Fruit fly (Drosophila melanogaster) whole organism, pupa: ENCODE data around the gene ed.
A peak's percentile ranks its signal among the peaks of the same experiment; 100 is the strongest.

Experiments
- CG10348 ChIP-seq: fragments of 200-800 bp; sonication (Bioruptor generic); IDR thresholded peaks from 2 replicates; pipeline ENCODE4 v1.3.6; 2022; ENCODE audit warnings: missing biosample characterization, missing genetic modification characterization
- CG12605 ChIP-seq: fragments of 200-800 bp; sonication (Bioruptor generic); IDR thresholded peaks from 2 replicates; pipeline ENCODE4 v1.3.6; 2022; ENCODE audit warnings: missing biosample characterization, missing genetic modification characterization
- CG13204 ChIP-seq: fragments of 200-800 bp; sonication (Bioruptor generic); optimal IDR thresholded peaks from 2 replicates; lab custom pipeline; 2018; ENCODE audit warnings: missing biosample characterization, mild to moderate bottlenecking, missing genetic modification characterization, moderate library complexity
- CG14655 ChIP-seq: fragments of 200-800 bp; sonication (Bioruptor generic); optimal IDR thresholded peaks from 3 replicates; lab custom pipeline; 2017; ENCODE audit warnings: mild to moderate bottlenecking, missing biosample characterization, missing genetic modification reagents, missing genetic modification characterization
- CG15710 ChIP-seq: fragments of 200-800 bp; sonication (Bioruptor generic); optimal IDR thresholded peaks from 2 replicates; lab custom pipeline; 2018; ENCODE audit warnings: missing biosample characterization, mild to moderate bottlenecking, missing genetic modification characterization, moderate library complexity
- CG17806 ChIP-seq: fragments of 200-800 bp; sonication (Bioruptor generic); optimal IDR thresholded peaks from 2 replicates; lab custom pipeline; 2018; ENCODE audit warnings: missing biosample characterization, mild to moderate bottlenecking, missing genetic modification characterization, moderate library complexity
- CG32121 ChIP-seq: fragments of 200-800 bp; sonication (Bioruptor generic); IDR thresholded peaks from 2 replicates; pipeline ENCODE4 v1.3.6; 2022; ENCODE audit warnings: missing biosample characterization, missing genetic modification characterization
- CG34367 ChIP-seq: fragments of 200-800 bp; sonication (Bioruptor generic); optimal IDR thresholded peaks from 2 replicates; lab custom pipeline; 2018; ENCODE audit warnings: missing biosample characterization, mild to moderate bottlenecking, missing genetic modification characterization
- CG4496 ChIP-seq: fragments of 200-800 bp; sonication (Bioruptor generic); IDR thresholded peaks from 3 replicates; pipeline ENCODE4 v1.3.6; 2022; ENCODE audit warnings: missing biosample characterization, missing genetic modification characterization
- CG8159 ChIP-seq: fragments of 200-800 bp; sonication (Bioruptor generic); optimal IDR thresholded peaks from 3 replicates; lab custom pipeline; 2018; ENCODE audit warnings: missing biosample characterization, mild to moderate bottlenecking, missing genetic modification characterization, moderate library complexity
- CG8301 ChIP-seq: fragments of 200-800 bp; sonication (Bioruptor generic); optimal IDR thresholded peaks from 2 replicates; lab custom pipeline; 2018; ENCODE audit warnings: missing biosample characterization, mild to moderate bottlenecking, missing genetic modification characterization
- CG9948 ChIP-seq: fragments of 200-800 bp; sonication (Bioruptor generic); optimal IDR thresholded peaks from 2 replicates; lab custom pipeline; 2018; ENCODE audit warnings: missing biosample characterization, mild to moderate bottlenecking, missing genetic modification characterization, moderate library complexity
- D1 ChIP-seq: fragments of 200-800 bp; sonication (Bioruptor generic); optimal IDR thresholded peaks from 2 replicates; lab custom pipeline; 2018; ENCODE audit warnings: missing biosample characterization, mild to moderate bottlenecking, missing genetic modification characterization, moderate library complexity
- EcR ChIP-seq: fragments of 200-800 bp; sonication (Bioruptor generic); optimal IDR thresholded peaks from 3 replicates; lab custom pipeline; 2019; ENCODE audit warnings: missing biosample characterization, missing genetic modification characterization, mild to moderate bottlenecking, moderate library complexity, missing genetic modification reagents
- Ets98B ChIP-seq: fragments of 200-800 bp; sonication (Bioruptor generic); IDR thresholded peaks from 2 replicates; pipeline ENCODE4 v1.3.6; 2022; ENCODE audit warnings: missing biosample characterization, missing genetic modification characterization
- Pif1A ChIP-seq: fragments of 200-800 bp; sonication (Bioruptor generic); optimal IDR thresholded peaks from 3 replicates; lab custom pipeline; 2016; ENCODE audit warnings: missing biosample characterization, missing genetic modification characterization
- Pif1B ChIP-seq: fragments of 200-800 bp; sonication (Bioruptor generic); optimal IDR thresholded peaks from 3 replicates; lab custom pipeline; 2016; ENCODE audit warnings: missing biosample characterization, missing genetic modification characterization
- Snoo ChIP-seq: fragments of 200-800 bp; sonication (Bioruptor generic); optimal IDR thresholded peaks from 3 replicates; lab custom pipeline; 2017; ENCODE audit warnings: missing biosample characterization, mild to moderate bottlenecking, missing genetic modification characterization, inconsistent platforms
- fd96Ca ChIP-seq: fragments of 200-800 bp; sonication (Bioruptor generic); IDR thresholded peaks from 3 replicates; pipeline ENCODE4 v1.3.6; 2022; ENCODE audit warnings: missing biosample characterization, missing genetic modification characterization
- gl ChIP-seq: fragments of 200-800 bp; sonication (Bioruptor generic); optimal IDR thresholded peaks from 2 replicates; lab custom pipeline; 2018; ENCODE audit warnings: missing biosample characterization, mild to moderate bottlenecking, missing genetic modification characterization
- rn ChIP-seq: fragments of 200-800 bp; sonication (Bioruptor generic); IDR thresholded peaks from 2 replicates; pipeline ENCODE4 v1.3.6; 2022; ENCODE audit warnings: missing biosample characterization, missing genetic modification characterization

Gene ed

DNA sequence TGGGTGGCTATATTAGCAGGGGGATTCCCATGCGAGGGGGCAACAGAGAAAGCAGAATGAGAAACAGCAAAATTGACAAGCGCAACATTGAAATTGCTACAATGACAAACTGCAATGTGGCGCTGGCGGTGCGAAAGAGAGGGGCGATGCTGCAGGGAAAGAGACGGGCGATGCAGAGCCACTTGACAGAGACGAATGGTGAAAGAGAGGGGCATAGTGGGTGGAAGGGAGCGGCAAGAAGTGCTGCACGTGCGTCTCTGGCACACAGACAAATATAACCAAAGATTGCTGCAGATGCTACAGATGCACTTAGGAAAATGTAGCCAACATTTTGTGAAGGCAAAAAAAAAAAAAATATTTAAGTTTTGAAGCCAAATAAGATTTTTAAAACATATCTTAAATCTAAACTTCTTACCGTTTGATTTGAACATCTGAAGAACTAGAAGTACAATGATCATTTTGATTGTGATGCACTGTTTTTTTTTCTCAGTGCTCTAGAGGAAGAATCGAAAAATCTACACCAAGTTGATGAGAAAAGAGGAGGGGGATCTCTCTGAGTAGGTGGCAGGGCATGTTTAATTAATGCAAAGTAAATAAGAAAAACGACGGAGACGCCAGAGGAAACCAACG is 14.1 kb downstream of the ed start:
- TF ChIP-seq Snoo (tag; lab: Kevin White, UChicago) (peak; percentile 13), fd96Ca (GFP tag; lab: Robert Waterston, UW) (peak; percentile 55; the same call in 2 of the 3 replicates), Ets98B (GFP tag; lab: Robert Waterston, UW) (peak; percentile 58; the same call in 1 of the 2 replicates), CG15710 (tag; lab: Kevin White, UChicago) (peak; percentile 78), CG13204 (peak; percentile 29), CG4496 (GFP tag; lab: Robert Waterston, UW) (peak; percentile 78), CG17806 (peak; percentile 70), CG12605 (GFP tag; lab: Robert Waterston, UW) (no peak; the same call in 1 of the 2 replicates), Pif1B (GFP tag; lab: Kevin White, UChicago) (peak; percentile 56), CG8159 (peak; percentile 73), CG8301 (tag; lab: Kevin White, UChicago) (peak; percentile 64), rn (GFP tag; lab: Robert Waterston, UW) (peak; percentile 29; the same call in 1 of the 2 replicates), D1 (tag; lab: Kevin White, UChicago) (no peak), CG9948 (tag; lab: Kevin White, UChicago) (peak; percentile 74), Pif1A (GFP tag; lab: Kevin White, UChicago) (peak; percentile 50), EcR (GFP tag; lab: Kevin White, UChicago) (no peak), CG10348 (GFP tag; lab: Robert Waterston, UW) (no peak), CG34367 (tag; lab: Kevin White, UChicago) (peak; percentile 56), CG14655 (GFP tag; lab: Kevin White, UChicago) (peak; percentile 68), CG32121 (GFP tag; lab: Robert Waterston, UW) (peak; percentile 58), gl (tag; lab: Kevin White, UChicago) (no peak)

DNA sequence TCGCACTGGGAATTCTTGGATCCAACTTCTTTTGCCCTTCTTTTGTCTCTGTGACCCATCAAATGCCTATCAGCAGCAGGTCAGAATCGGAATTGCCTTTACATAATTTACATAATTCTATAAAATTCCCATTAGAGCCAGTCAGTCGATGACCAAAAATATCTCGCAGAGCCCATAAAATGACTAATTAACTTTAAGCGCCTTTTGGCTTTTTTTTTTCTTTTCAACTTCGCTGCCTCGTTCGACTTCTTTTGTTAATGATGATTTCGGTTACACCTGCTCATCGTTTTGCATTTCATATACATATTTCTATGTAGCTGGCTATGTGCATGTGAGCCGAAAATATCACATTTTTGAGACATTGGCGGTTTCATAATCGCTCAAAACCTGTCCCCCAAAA is 20.6 kb downstream of the ed start:
- TF ChIP-seq CG15710 (tag; lab: Kevin White, UChicago) (no peak), Pif1B (GFP tag; lab: Kevin White, UChicago) (no peak), CG32121 (GFP tag; lab: Robert Waterston, UW) (no peak), CG14655 (GFP tag; lab: Kevin White, UChicago) (no peak), CG8301 (tag; lab: Kevin White, UChicago) (no peak), Snoo (tag; lab: Kevin White, UChicago) (no peak), EcR (GFP tag; lab: Kevin White, UChicago) (no peak), Pif1A (GFP tag; lab: Kevin White, UChicago) (no peak)

DNA sequence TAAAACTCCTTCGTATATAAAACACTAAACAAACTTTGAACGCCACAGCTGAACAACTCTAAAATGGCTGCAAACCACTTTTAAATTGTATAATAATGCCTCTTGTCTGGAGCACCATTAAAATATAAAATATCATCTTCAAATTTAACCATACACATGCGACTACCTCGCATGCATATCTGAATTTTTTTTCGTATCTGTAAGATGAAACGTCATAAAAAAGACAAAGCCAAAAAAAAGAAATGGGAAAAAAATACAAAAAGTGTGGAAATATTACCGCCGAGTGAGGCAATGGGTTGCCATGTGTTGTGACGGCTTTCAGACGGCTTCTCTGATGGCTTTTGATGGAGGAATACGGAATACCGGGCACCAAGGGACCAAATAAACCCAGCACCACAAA is 21.2 kb downstream of the ed start:
- TF ChIP-seq Ets98B (GFP tag; lab: Robert Waterston, UW) (no peak), rn (GFP tag; lab: Robert Waterston, UW) (no peak), CG17806 (no peak), CG9948 (tag; lab: Kevin White, UChicago) (no peak), CG4496 (GFP tag; lab: Robert Waterston, UW) (no peak), CG8301 (tag; lab: Kevin White, UChicago) (no peak)
- TF ChIP-seq, all 21 proteins: peak for 0

DNA sequence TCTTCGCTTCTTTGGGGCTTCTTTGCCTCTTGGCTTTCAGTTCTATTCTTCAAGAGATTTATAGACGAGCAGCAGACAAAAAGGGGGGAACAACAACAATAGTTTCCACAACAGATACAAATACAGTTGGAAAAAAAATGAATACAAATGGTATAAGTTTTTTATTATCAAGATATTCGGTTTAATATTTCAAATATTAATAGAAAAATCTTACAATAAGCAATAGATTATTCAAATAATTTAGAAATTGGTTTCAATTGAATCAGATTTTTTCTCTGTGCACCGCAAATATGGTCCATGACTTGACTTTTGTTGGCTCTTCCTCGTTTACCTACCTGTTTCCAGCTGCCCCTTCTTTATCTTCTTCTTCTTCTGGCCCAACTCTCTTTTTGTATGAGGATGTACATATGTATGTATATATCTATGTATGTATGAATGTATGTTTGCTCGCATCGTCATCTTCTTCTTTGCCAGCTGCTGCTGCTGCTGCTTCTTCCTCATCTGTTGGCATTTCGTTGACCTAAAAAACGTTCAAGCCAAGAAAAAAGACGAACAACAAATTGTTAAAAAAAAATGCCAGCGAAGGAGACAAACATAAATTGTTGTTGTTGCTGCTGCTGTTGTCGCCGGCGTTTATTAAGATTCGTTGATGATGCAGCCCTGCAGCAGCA is 22.4 kb downstream of the ed start:
- no peak for TF ChIP-seq gl (tag; lab: Kevin White, UChicago)
- TF ChIP-seq CG4496 (GFP tag; lab: Robert Waterston, UW) = peak; percentile 63; the same call in 2 of the 3 replicates
- peak; percentile 76 for TF ChIP-seq CG8159
- TF ChIP-seq CG8301 (tag; lab: Kevin White, UChicago) = peak; percentile 70
- TF ChIP-seq CG10348 (GFP tag; lab: Robert Waterston, UW) = no peak
- TF ChIP-seq CG13204 = peak; percentile 36
- TF ChIP-seq CG34367 (tag; lab: Kevin White, UChicago) = peak; percentile 66
- TF ChIP-seq CG32121 (GFP tag; lab: Robert Waterston, UW) = peak; percentile 21; the same call in 1 of the 2 replicates
- TF ChIP-seq CG14655 (GFP tag; lab: Kevin White, UChicago) = peak; percentile 69
- no peak for TF ChIP-seq fd96Ca (GFP tag; lab: Robert Waterston, UW)
- no peak for TF ChIP-seq Pif1B (GFP tag; lab: Kevin White, UChicago)
- peak; percentile 67 for TF ChIP-seq CG12605 (GFP tag; lab: Robert Waterston, UW)
- TF ChIP-seq CG17806 = peak; percentile 69
- TF ChIP-seq Ets98B (GFP tag; lab: Robert Waterston, UW) = peak; percentile 41; the same call in 1 of the 2 replicates
- TF ChIP-seq D1 (tag; lab: Kevin White, UChicago) = peak; percentile 43
- 0 out of 2 replicates have a peak, but pooled peaks have one; percentile 18 for TF ChIP-seq rn (GFP tag; lab: Robert Waterston, UW)
- peak; percentile 68 for TF ChIP-seq EcR (GFP tag; lab: Kevin White, UChicago)
- peak; percentile 85 for TF ChIP-seq CG15710 (tag; lab: Kevin White, UChicago)
- peak; percentile 40 for TF ChIP-seq Pif1A (GFP tag; lab: Kevin White, UChicago)
- peak; percentile 82 for TF ChIP-seq CG9948 (tag; lab: Kevin White, UChicago)
- TF ChIP-seq Snoo (tag; lab: Kevin White, UChicago) = peak; percentile 6
